Fruit fly (Drosophila melanogaster): ENCODE data around the gene Klp31E.

Klp31E gene

DNA sequence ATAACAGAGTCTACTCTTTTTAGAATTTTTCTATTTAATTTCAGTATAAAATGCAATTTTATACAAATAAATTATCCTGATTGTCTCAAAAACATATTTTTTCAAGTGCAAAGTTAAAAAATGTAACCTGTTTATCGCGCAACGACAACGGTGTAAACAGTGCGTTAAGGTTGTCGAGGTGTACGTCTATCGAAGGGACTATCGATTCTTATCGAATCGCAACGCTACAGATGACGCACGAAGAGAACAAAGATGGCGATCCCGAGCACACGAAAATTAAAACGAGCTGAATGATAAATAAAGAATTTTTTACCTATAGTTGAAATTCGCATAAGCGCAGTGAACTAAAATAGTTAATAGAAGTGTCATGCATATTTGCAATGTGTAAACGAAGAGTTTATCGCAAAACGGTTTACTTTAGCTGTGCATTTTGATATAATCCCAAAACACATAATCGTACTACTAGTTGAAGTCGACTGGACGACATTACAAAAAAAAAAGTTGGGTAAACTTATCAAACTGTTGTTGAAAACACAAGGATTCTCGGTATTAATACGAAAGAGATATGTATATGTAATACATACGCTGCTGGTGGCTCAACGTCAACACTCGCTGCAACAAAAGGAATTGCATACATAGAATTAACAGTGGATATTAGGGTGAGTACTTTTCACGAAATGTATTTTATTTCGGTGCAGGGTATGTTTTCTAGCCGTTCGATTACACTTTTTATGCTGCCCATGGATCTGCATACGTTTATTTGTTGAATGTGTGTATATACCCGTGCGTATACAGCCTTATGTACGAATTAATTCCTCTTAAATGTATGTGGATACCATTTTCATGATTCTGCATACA, 25.7 kb upstream of the Klp31E start, which contains the start of gene da (continued):
- peak; percentile 57; the same call in 2 of the 3 replicates for TF ChIP-seq CG34422 (GFP tag; IDR thresholded peaks at IDR 0.05)
- peak; percentile 95 for TF ChIP-seq Ets97D (GFP tag; optimal IDR thresholded peaks at IDR 0.05)
- TF ChIP-seq B-H2 (GFP tag; optimal IDR thresholded peaks at IDR 0.05): peak; percentile 54
- no peak for TF ChIP-seq hth (optimal IDR thresholded peaks at IDR 0.05)
- peak; percentile 40; the same call in 1 of the 2 replicates for TF ChIP-seq CG31224 (GFP tag; IDR thresholded peaks at IDR 0.05)
- TF ChIP-seq CG1647 (GFP tag; optimal IDR thresholded peaks at IDR 0.05): peak; percentile 24
- TF ChIP-seq ci (GFP tag; IDR thresholded peaks at IDR 0.05): peak; percentile 81; the same call in 2 of the 3 replicates
- no peak for TF ChIP-seq pan (optimal IDR thresholded peaks at IDR 0.05)
- peak in 1 of 2 experiments; percentile 61 for TF ChIP-seq pan (GFP tag; optimal IDR thresholded peaks at IDR 0.05 in 1 of 2, IDR thresholded peaks at IDR 0.05 in 1 of 2)
- no peak for TF ChIP-seq Dip2 (GFP tag; IDR thresholded peaks at IDR 0.05)
- TF ChIP-seq danr (GFP tag; IDR thresholded peaks at IDR 0.05): no peak
- TF ChIP-seq CG16813 (GFP tag; IDR thresholded peaks at IDR 0.05; ENCODE audit: partially characterized antibody): peak; percentile 64
- TF ChIP-seq fd64A (GFP tag; optimal IDR thresholded peaks at IDR 0.05): no peak
- TF ChIP-seq CG6254 (GFP tag; optimal IDR thresholded peaks at IDR 0.05): no peak
- TF ChIP-seq CG2129 (GFP tag; IDR thresholded peaks at IDR 0.05; ENCODE audit: partially characterized antibody): no peak
- TF ChIP-seq psq (GFP tag; optimal IDR thresholded peaks at IDR 0.05): no peak
- no peak for TF ChIP-seq sna (GFP tag; IDR thresholded peaks at IDR 0.05; ENCODE audit: partially characterized antibody)
- no peak for TF ChIP-seq Gsc (GFP tag; IDR thresholded peaks at IDR 0.05)
- no peak for TF ChIP-seq pros (GFP tag; optimal IDR thresholded peaks at IDR 0.05)
- no peak for TF ChIP-seq CG5953 (GFP tag; IDR thresholded peaks at IDR 0.05)
- TF ChIP-seq run (tag; optimal IDR thresholded peaks at IDR 0.05): no peak
- peak; percentile 52 for TF ChIP-seq CG10209 (GFP tag; optimal IDR thresholded peaks at IDR 0.05)
- TF ChIP-seq MBD-R2 (GFP tag; IDR thresholded peaks at IDR 0.05): peak; percentile 61
- TF ChIP-seq CG12299 (tag; optimal IDR thresholded peaks at IDR 0.05): no peak
- peak; percentile 69 for TF ChIP-seq zfh2 (GFP tag; optimal IDR thresholded peaks at IDR 0.05)
- TF ChIP-seq CG10959 (GFP tag; IDR thresholded peaks at IDR 0.05): no peak
- TF ChIP-seq oc (tag; optimal IDR thresholded peaks at IDR 0.05): no peak
- peak; percentile 64 for TF ChIP-seq D19B (GFP tag; optimal IDR thresholded peaks at IDR 0.05)
- peak; percentile 42 for TF ChIP-seq maf-S (GFP tag; optimal IDR thresholded peaks at IDR 0.05)
- TF ChIP-seq CG15514 (GFP tag; optimal IDR thresholded peaks at IDR 0.05): peak; percentile 81
- peak; percentile 15 for TF ChIP-seq nom (GFP tag; optimal IDR thresholded peaks at IDR 0.05)
- peak; percentile 69 for TF ChIP-seq BEAF-32 (GFP tag; optimal IDR thresholded peaks at IDR 0.05)
- TF ChIP-seq sqz (GFP tag; optimal IDR thresholded peaks at IDR 0.05): no peak
- peak; percentile 19 for TF ChIP-seq CG9876 (GFP tag; optimal IDR thresholded peaks at IDR 0.05)
- peak; percentile 43 for TF ChIP-seq CG9437 (GFP tag; optimal IDR thresholded peaks at IDR 0.05)
- no peak for TF ChIP-seq lov (optimal IDR thresholded peaks at IDR 0.05)
- TF ChIP-seq lov (GFP tag; IDR thresholded peaks at IDR 0.05): peak; percentile 64; the same call in 1 of the 3 replicates
- TF ChIP-seq CG12155 (GFP tag; optimal IDR thresholded peaks at IDR 0.05): peak; percentile 50
- TF ChIP-seq Spps (tag; optimal IDR thresholded peaks at IDR 0.05): peak; percentile 23
- no peak for TF ChIP-seq CG2889 (GFP tag; IDR thresholded peaks at IDR 0.05)
- peak; percentile 65 for TF ChIP-seq nerfin-2 (GFP tag; IDR thresholded peaks at IDR 0.05; ENCODE audit: partially characterized antibody)
- TF ChIP-seq CG13775 (GFP tag; optimal IDR thresholded peaks at IDR 0.05): peak; percentile 49
- TF ChIP-seq Eip74EF (GFP tag; optimal IDR thresholded peaks at IDR 0.05): peak in 1 of 2 experiments; percentile 70
- peak; percentile 25 for TF ChIP-seq CG6765 (GFP tag; optimal IDR thresholded peaks at IDR 0.05)
- TF ChIP-seq onecut (GFP tag; IDR thresholded peaks at IDR 0.05): peak; percentile 49
- peak; percentile 69 for TF ChIP-seq caup (GFP tag; optimal IDR thresholded peaks at IDR 0.05; ENCODE audit: severe bottlenecking)
- TF ChIP-seq stc (GFP tag; IDR thresholded peaks at IDR 0.05): peak; percentile 70
- peak; percentile 34 for TF ChIP-seq grn (GFP tag; optimal IDR thresholded peaks at IDR 0.05)
- TF ChIP-seq CG2120 (GFP tag; optimal IDR thresholded peaks at IDR 0.05): peak; percentile 79

All from whole organism, embryonic.